Worm (Caenorhabditis elegans): ENCODE results near the gene F21C10.5.

DNA sequence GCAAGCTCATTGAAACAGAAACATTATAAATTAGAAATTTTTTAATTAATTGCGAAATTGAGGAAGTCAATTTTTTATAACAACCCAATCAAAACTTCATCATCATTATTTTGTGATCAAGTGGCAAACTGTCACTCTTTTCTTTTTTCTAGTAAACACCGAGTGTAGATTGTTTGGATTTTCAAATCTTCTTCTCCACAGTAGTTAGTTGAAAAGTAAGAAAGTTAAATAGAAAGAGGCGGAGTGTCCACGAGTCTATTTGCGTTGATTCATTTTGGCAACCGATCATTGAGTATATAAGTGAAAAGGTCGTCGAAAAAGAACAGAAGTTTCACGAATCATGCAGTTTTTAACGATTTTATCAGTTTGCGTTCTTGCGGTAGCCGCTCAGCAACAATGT is 16.2 kb upstream of the F21C10.5 start, which contains the start of gene pqn-31:
- no peak for TF ChIP-seq pha-4 (tag; optimal IDR thresholded peaks at IDR 0.05)
- no peak for TF ChIP-seq snpc-3.4 (tag; optimal IDR thresholded peaks at IDR 0.05)
- no peak for TF ChIP-seq Y79H2A.3 (GFP tag; conservative IDR thresholded peaks at IDR 0.05)
- no peak for TF ChIP-seq ceh-58 (GFP tag; IDR thresholded peaks at IDR 0.05)
- no peak for TF ChIP-seq F23B12.7 (tag; optimal IDR thresholded peaks at IDR 0.05; ENCODE audit: insufficient read depth)
- TF ChIP-seq unc-62 (GFP tag; optimal IDR thresholded peaks at IDR 0.05): no peak
- TF ChIP-seq K11D2.4 (GFP tag; IDR thresholded peaks at IDR 0.05): no peak
- no peak for TF ChIP-seq rec-8 (tag; optimal IDR thresholded peaks at IDR 0.05)
- TF ChIP-seq hsf-1 (GFP tag; IDR thresholded peaks at IDR 0.05): no peak
- TF ChIP-seq dpl-1 (GFP tag; optimal IDR thresholded peaks at IDR 0.05): no peak
- TF ChIP-seq snpc-1.3 (tag; optimal IDR thresholded peaks at IDR 0.05; ENCODE audit: insufficient read depth): no peak
- no peak for TF ChIP-seq tbp1 (GFP tag; optimal IDR thresholded peaks at IDR 0.05)

All from whole organism, young adult.